Worm (Caenorhabditis elegans) whole organism, midembryonic: ENCODE measurements around the gene B0212.3.

ENCODE experiments used
- med-1 ChIP-seq: sonication (generic microtip); optimal IDR thresholded peaks from 2 replicates; lab custom pipeline; 2017; ENCODE audit warnings: missing genetic modification characterization, mild to moderate bottlenecking, missing compliant biosample characterization, antibody characterized with exemption, missing genetic modification reagents; ENCODE audit not compliant: insufficient read depth
- ref-1 ChIP-seq: fragments of 200-800 bp; sonication (Bioruptor generic); conservative IDR thresholded peaks from 2 replicates; pipeline ENCODE4 v1.3.6; 2022; ENCODE audit warnings: missing genetic modification reagents, missing genetic modification characterization, missing compliant biosample characterization
- tab-1 ChIP-seq: fragments of 200-800 bp; sonication (Bioruptor generic); IDR thresholded peaks from 2 replicates; pipeline ENCODE4 v1.3.6; 2022; ENCODE audit warnings: missing genetic modification characterization, missing compliant biosample characterization
- ztf-29 ChIP-seq: fragments of 200-800 bp; sonication (Bioruptor generic); IDR thresholded peaks from 2 replicates; pipeline ENCODE4 v1.3.6; 2022; ENCODE audit warnings: missing genetic modification reagents, missing genetic modification characterization, missing compliant biosample characterization

ce11 chrIV:3579477-3579975 lies 39.6 kb downstream of the B0212.3 start, which contains the start of gene Y37E11B.1:
- no peak for TF ChIP-seq ref-1 (GFP tag; lab: Robert Waterston, UW)
- no peak for TF ChIP-seq ztf-29 (GFP tag; lab: Robert Waterston, UW)
- no peak for TF ChIP-seq tab-1 (GFP tag; lab: Robert Waterston, UW)
- no peak for TF ChIP-seq med-1 (GFP tag; lab: Kevin White, UChicago)
